Comparison of ENCODE assay signal across 2 worm cellular contexts in genomic region chrII:14496809-14497208, ce11.
TF ChIP-seq lines count a peak whose summit lies in the region.

No protein-coding gene starts in this region.

TF ChIP-seq in whole organism, L4 larva, 104 proteins besides CTCF, POLR2A, EP300 and RAD21 (continued from another document):
- peak; percentile 78 for TF ChIP-seq ceh-20 (GFP tag; IDR thresholded peaks at IDR 0.05; lab: Robert Waterston, UW)
- peak; percentile 61 for TF ChIP-seq ztf-7 (tag; optimal IDR thresholded peaks at IDR 0.05; lab: Kevin White, UChicago)
- 0 out of 2 replicates have a peak, but pooled peaks have one; percentile 58 for TF ChIP-seq daf-8 (GFP tag; IDR thresholded peaks at IDR 0.05; lab: Robert Waterston, UW)
- TF ChIP-seq F10B5.3 (tag; optimal IDR thresholded peaks at IDR 0.05; lab: Kevin White, UChicago), result peak; percentile 57
- peak; percentile 68 for TF ChIP-seq dpl-1 (GFP tag; optimal IDR thresholded peaks at IDR 0.05; lab: Kevin White, UChicago)
- TF ChIP-seq php-3 (GFP tag; IDR thresholded peaks at IDR 0.05; lab: Robert Waterston, UW), result peak; percentile 71
- peak; percentile 24; the same call in 1 of the 2 replicates for TF ChIP-seq set-16 (GFP tag; IDR thresholded peaks at IDR 0.05; lab: Robert Waterston, UW)
- no peak for TF ChIP-seq ceh-28 (tag; optimal IDR thresholded peaks at IDR 0.05; lab: Kevin White, UChicago)
- no peak for TF ChIP-seq ces-1 (GFP tag; optimal IDR thresholded peaks at IDR 0.05; lab: Kevin White, UChicago)
- TF ChIP-seq nhr-11 (tag; optimal IDR thresholded peaks at IDR 0.05; lab: Kevin White, UChicago), result peak; percentile 55
- peak; percentile 81 for TF ChIP-seq hlh-30 (tag; optimal IDR thresholded peaks at IDR 0.05; lab: Kevin White, UChicago; ENCODE audit: insufficient read depth)
- TF ChIP-seq ama-1 (optimal IDR thresholded peaks at IDR 0.05; lab: Kevin White, UChicago), result no peak
- peak; percentile 78 to 88; a peak in 2 of 4 replicates for TF ChIP-seq madf-5 (GFP tag; IDR thresholded peaks at IDR 0.05; lab: Robert Waterston, UW)
- no peak for TF ChIP-seq lin-15B (tag; optimal IDR thresholded peaks at IDR 0.05; lab: Kevin White, UChicago)
- peak; percentile 89 for TF ChIP-seq gei-8 (GFP tag; optimal IDR thresholded peaks at IDR 0.05; lab: Kevin White, UChicago)
- peak; percentile 39 to 84 for TF ChIP-seq lsy-2 (tag; optimal IDR thresholded peaks at IDR 0.05; lab: Kevin White, UChicago)
- TF ChIP-seq pha-4 (GFP tag; IDR thresholded peaks at IDR 0.05; lab: Robert Waterston, UW), result peak; percentile 93
- TF ChIP-seq pha-4 (tag; optimal IDR thresholded peaks at IDR 0.05; lab: Kevin White, UChicago), result no peak
- peak; percentile 75 for TF ChIP-seq nhr-6 (tag; optimal IDR thresholded peaks at IDR 0.05; lab: Kevin White, UChicago)
- peak; percentile 87 for TF ChIP-seq nhr-41 (GFP tag; IDR thresholded peaks at IDR 0.05; lab: Robert Waterston, UW)
- peak; percentile 86 for TF ChIP-seq duxl-1 (tag; optimal IDR thresholded peaks at IDR 0.05; lab: Kevin White, UChicago; ENCODE audit: poor library complexity)
- TF ChIP-seq zip-11 (GFP tag; IDR thresholded peaks at IDR 0.05; lab: Robert Waterston, UW), result 0 out of 2 replicates have a peak, but pooled peaks have one; percentile 37
- TF ChIP-seq arid-1 (GFP tag; conservative IDR thresholded peaks at IDR 0.05; lab: Robert Waterston, UW), result peak; percentile 87
- TF ChIP-seq egl-27 (tag; optimal IDR thresholded peaks at IDR 0.05; lab: Kevin White, UChicago), result no peak
- TF ChIP-seq rbr-2 (tag; optimal IDR thresholded peaks at IDR 0.05; lab: Kevin White, UChicago), result peak; percentile 77
- peak; percentile 80 for TF ChIP-seq nhr-25 (tag; optimal IDR thresholded peaks at IDR 0.05; lab: Kevin White, UChicago; ENCODE audit: borderline replicate concordance, insufficient read depth)
- TF ChIP-seq cey-2 (tag; optimal IDR thresholded peaks at IDR 0.05; lab: Kevin White, UChicago; ENCODE audit: borderline replicate concordance, insufficient read depth), result peak; percentile 26
- TF ChIP-seq Y5F2A.4 (GFP tag; optimal IDR thresholded peaks at IDR 0.05; lab: Kevin White, UChicago), result peak; percentile 76
- TF ChIP-seq aha-1 (tag; lab: Kevin White, UChicago), result peak; percentile 99
- no peak for TF ChIP-seq unc-39 (tag; optimal IDR thresholded peaks at IDR 0.05; lab: Kevin White, UChicago)
- TF ChIP-seq F37D6.2 (tag; optimal IDR thresholded peaks at IDR 0.05; lab: Kevin White, UChicago), result peak; percentile 74
- peak; percentile 83 for TF ChIP-seq spr-3 (GFP tag; optimal IDR thresholded peaks at IDR 0.05; lab: Kevin White, UChicago)
- no peak for TF ChIP-seq fkh-10 (GFP tag; optimal IDR thresholded peaks at IDR 0.05; lab: Kevin White, UChicago)
- TF ChIP-seq fos-1 (tag; optimal IDR thresholded peaks at IDR 0.05; lab: Kevin White, UChicago), result no peak
- peak; percentile 76 for TF ChIP-seq ctbp-1 (GFP tag; IDR thresholded peaks at IDR 0.05; lab: Robert Waterston, UW)
- TF ChIP-seq saeg-2 (GFP tag; IDR thresholded peaks at IDR 0.05; lab: Robert Waterston, UW), result 0 out of 2 replicates have a peak, but pooled peaks have one; percentile 67
- peak; percentile 87 for TF ChIP-seq spr-1 (tag; optimal IDR thresholded peaks at IDR 0.05; lab: Kevin White, UChicago)
- peak; percentile 87 for TF ChIP-seq nhr-48 (tag; optimal IDR thresholded peaks at IDR 0.05; lab: Kevin White, UChicago)
- peak; percentile 88 for TF ChIP-seq lir-3 (tag; optimal IDR thresholded peaks at IDR 0.05; lab: Kevin White, UChicago)
- peak in 1 of 2 experiments; percentile 93 for TF ChIP-seq unc-62 (GFP tag; optimal IDR thresholded peaks at IDR 0.05 in 1 of 2; lab: Kevin White, UChicago)
- no peak for TF ChIP-seq unc-62 (tag; optimal IDR thresholded peaks at IDR 0.05; lab: Kevin White, UChicago)
- peak; percentile 41 for TF ChIP-seq attf-4 (tag; optimal IDR thresholded peaks at IDR 0.05; lab: Kevin White, UChicago)
- TF ChIP-seq snpc-4 (tag; optimal IDR thresholded peaks at IDR 0.05; lab: Kevin White, UChicago), result peak; percentile 66
- no peak for TF ChIP-seq lin-39 (tag; optimal IDR thresholded peaks at IDR 0.05; lab: Kevin White, UChicago)
- no peak for TF ChIP-seq aly-2 (tag; optimal IDR thresholded peaks at IDR 0.05; lab: Kevin White, UChicago)
- no peak for TF ChIP-seq ZK546.5 (tag; optimal IDR thresholded peaks at IDR 0.05; lab: Kevin White, UChicago)
- peak; percentile 92 for TF ChIP-seq F44E2.7 (GFP tag; IDR thresholded peaks at IDR 0.05; lab: Robert Waterston, UW)

TF ChIP-seq in whole organism, late embryonic, 69 proteins besides CTCF, POLR2A, EP300 and RAD21 (continued from another document):
- TF ChIP-seq che-1 (tag; optimal IDR thresholded peaks at IDR 0.05; lab: Kevin White, UChicago) (peak; percentile 86), mec-3 (tag; optimal IDR thresholded peaks at IDR 0.05; lab: Kevin White, UChicago; ENCODE audit: borderline replicate concordance) (peak; percentile 5), pha-4 (tag; optimal IDR thresholded peaks at IDR 0.05; lab: Kevin White, UChicago) (no peak), F13H6.1 (tag; optimal IDR thresholded peaks at IDR 0.05; lab: Kevin White, UChicago) (peak; percentile 73), C38D4.7 (GFP tag; optimal IDR thresholded peaks at IDR 0.05; lab: Kevin White, UChicago) (peak; percentile 82)
